Fruit fly (Drosophila melanogaster): ENCODE measurements around the gene CG18048.

CG18048 gene

dm6 chr3R:6368100-6368499, 22.2 kb downstream of the CG18048 start, which contains the start of gene CG42724 (continued):
- TF ChIP-seq CG6654 (GFP tag; optimal IDR thresholded peaks at IDR 0.05) (no peak), Max (GFP tag; optimal IDR thresholded peaks at IDR 0.05) (peak; percentile 11), shn (GFP tag; optimal IDR thresholded peaks at IDR 0.05) (peak; percentile 68), jumu (GFP tag; optimal IDR thresholded peaks at IDR 0.05) (peak; percentile 86), CG6272 (GFP tag; IDR thresholded peaks at IDR 0.05) (peak; percentile 57; the same call in 1 of the 2 replicates), pfk (GFP tag; optimal IDR thresholded peaks at IDR 0.05) (no peak), CG2712 (tag; optimal IDR thresholded peaks at IDR 0.05) (no peak), MBD-R2 (GFP tag; IDR thresholded peaks at IDR 0.05) (peak; percentile 73), luna (GFP tag; optimal IDR thresholded peaks at IDR 0.05) (peak; percentile 72), dmrt11E (tag; optimal IDR thresholded peaks at IDR 0.05) (no peak), vnd (GFP tag; IDR thresholded peaks at IDR 0.05; ENCODE audit: partially characterized antibody) (peak; percentile 37; the same call in 1 of the 3 replicates), Oli (tag; optimal IDR thresholded peaks at IDR 0.05) (no peak), CG32772 (GFP tag; IDR thresholded peaks at IDR 0.05) (peak; percentile 57), CG10209 (GFP tag; optimal IDR thresholded peaks at IDR 0.05) (no peak), CG14441 (GFP tag; IDR thresholded peaks at IDR 0.05) (peak; percentile 50), BtbVII (GFP tag; optimal IDR thresholded peaks at IDR 0.05) (no peak), fru (optimal IDR thresholded peaks at IDR 0.05) (peak; percentile 60), Dek (tag; optimal IDR thresholded peaks at IDR 0.05) (no peak), CG8089 (GFP tag; optimal IDR thresholded peaks at IDR 0.05) (peak; percentile 46), Dfd (GFP tag; optimal IDR thresholded peaks at IDR 0.05) (no peak), CG17802 (tag; optimal IDR thresholded peaks at IDR 0.05) (no peak), CG9932 (GFP tag; IDR thresholded peaks at IDR 0.05) (peak; percentile 76), hth (optimal IDR thresholded peaks at IDR 0.05) (no peak), HmgZ (tag; optimal IDR thresholded peaks at IDR 0.05) (peak; percentile 59), NC2β (GFP tag; optimal IDR thresholded peaks at IDR 0.05) (peak; percentile 73), Dll (GFP tag; IDR thresholded peaks at IDR 0.05; ENCODE audit: partially characterized antibody) (no peak; the same call in 2 of the 4 replicates), gem (tag; optimal IDR thresholded peaks at IDR 0.05) (no peak), CG13296 (GFP tag; optimal IDR thresholded peaks at IDR 0.05) (no peak), Poxn (GFP tag; IDR thresholded peaks at IDR 0.05) (no peak), Lim3 (GFP tag; IDR thresholded peaks at IDR 0.05) (no peak), sima (GFP tag; optimal IDR thresholded peaks at IDR 0.05) (no peak), tup (GFP tag; optimal IDR thresholded peaks at IDR 0.05) (no peak), CoRest (tag; optimal IDR thresholded peaks at IDR 0.05) (no peak), pzg (GFP tag; optimal IDR thresholded peaks at IDR 0.05) (peak; percentile 86), CG3726 (GFP tag; IDR thresholded peaks at IDR 0.05) (no peak), Atf3 (GFP tag; optimal IDR thresholded peaks at IDR 0.05) (peak; percentile 53), CG3065 (GFP tag; optimal IDR thresholded peaks at IDR 0.05) (no peak), CG12659 (GFP tag; optimal IDR thresholded peaks at IDR 0.05) (peak; percentile 67), oc (tag; optimal IDR thresholded peaks at IDR 0.05) (no peak), NFAT (GFP tag; IDR thresholded peaks at IDR 0.05) (peak; percentile 57; the same call in 1 of the 2 replicates), sd (tag; optimal IDR thresholded peaks at IDR 0.05) (no peak), Mad (GFP tag; optimal IDR thresholded peaks at IDR 0.05) (peak; percentile 65), ash1 (GFP tag; optimal IDR thresholded peaks at IDR 0.05) (no peak), kah (GFP tag; optimal IDR thresholded peaks at IDR 0.05) (no peak), Aef1 (GFP tag; IDR thresholded peaks at IDR 0.05) (peak; percentile 39; the same call in 2 of the 3 replicates), jigr1 (GFP tag; IDR thresholded peaks at IDR 0.05) (no peak), Drgx (GFP tag; IDR thresholded peaks at IDR 0.05) (no peak), CG16815 (GFP tag; optimal IDR thresholded peaks at IDR 0.05) (no peak), Doc2 (GFP tag; IDR thresholded peaks at IDR 0.05) (no peak), CrebB (tag; optimal IDR thresholded peaks at IDR 0.05) (peak; percentile 63), Stat92E (GFP tag; optimal IDR thresholded peaks at IDR 0.05) (no peak), Oaz (GFP tag; IDR thresholded peaks at IDR 0.05) (no peak)
